Worm (Caenorhabditis elegans): Measurements from ENCODE around the gene ctg-2.

Gene ctg-2

ce11 chrII:8554568-8554967 lies 39.7 kb downstream of the ctg-2 start:
- no peak for TF ChIP-seq nhr-6 (tag; optimal IDR thresholded peaks at IDR 0.05)
- no peak for TF ChIP-seq blmp-1 (tag; optimal IDR thresholded peaks at IDR 0.05; ENCODE audit: insufficient read depth)
- no peak for TF ChIP-seq crh-2 (tag; optimal IDR thresholded peaks at IDR 0.05)
- TF ChIP-seq ztf-11 (tag; optimal IDR thresholded peaks at IDR 0.05) = no peak

ce11 chrII:8556166-8556565 lies 41.3 kb downstream of the ctg-2 start, which contains the start of gene glb-27:
glb-27 (minus strand) TSS chrII:8556266.
- TF ChIP-seq sem-4 (tag; optimal IDR thresholded peaks at IDR 0.05) = no peak
- no peak for TF ChIP-seq R02D3.7 (tag; optimal IDR thresholded peaks at IDR 0.05)
- TF ChIP-seq mbf-1 (tag; optimal IDR thresholded peaks at IDR 0.05) = no peak
- no peak for TF ChIP-seq gmeb-1 (tag; optimal IDR thresholded peaks at IDR 0.05)
- TF ChIP-seq unc-62 (GFP tag; optimal IDR thresholded peaks at IDR 0.05) = no peak
- TF ChIP-seq nhr-25 (tag; optimal IDR thresholded peaks at IDR 0.05) = no peak

- TF ChIP-seq ama-1 (optimal IDR thresholded peaks at IDR 0.05) = no peak
- peak in 1 of 2 experiments; percentile 41 for TF ChIP-seq lsy-2 (tag; optimal IDR thresholded peaks at IDR 0.05)
- no peak for TF ChIP-seq fos-1 (tag; optimal IDR thresholded peaks at IDR 0.05)
Measured at ce11 chrII:8559188-8559587, 44.3 kb downstream of the ctg-2 start.

- TF ChIP-seq mbf-1 (tag; optimal IDR thresholded peaks at IDR 0.05) (no peak), sma-3 (GFP tag; optimal IDR thresholded peaks at IDR 0.05) (peak; percentile 100), ceh-82 (tag; optimal IDR thresholded peaks at IDR 0.05) (peak; percentile 92), sma-9 (GFP tag; optimal IDR thresholded peaks at IDR 0.05) (peak; percentile 99), sma-9 (tag; optimal IDR thresholded peaks at IDR 0.05) (no peak), ama-1 (optimal IDR thresholded peaks at IDR 0.05) (peak; percentile 89), mdl-1 (tag; optimal IDR thresholded peaks at IDR 0.05) (peak; percentile 93 to 99), sem-4 (tag; optimal IDR thresholded peaks at IDR 0.05) (peak; percentile 99), blmp-1 (tag; optimal IDR thresholded peaks at IDR 0.05; ENCODE audit: insufficient read depth) (peak; percentile 97), C34F6.9 (tag; optimal IDR thresholded peaks at IDR 0.05) (peak; percentile 100), lin-13 (GFP tag; optimal IDR thresholded peaks at IDR 0.05) (peak; percentile 99), crh-2 (tag; optimal IDR thresholded peaks at IDR 0.05) (peak; percentile 100), F13H6.1 (tag; optimal IDR thresholded peaks at IDR 0.05) (peak; percentile 99), skn-1 (tag; optimal IDR thresholded peaks at IDR 0.05) (peak; percentile 94), R02D3.7 (tag; optimal IDR thresholded peaks at IDR 0.05) (peak; percentile 68), unc-39 (tag; optimal IDR thresholded peaks at IDR 0.05) (peak; percentile 88), nhr-77 (tag; optimal IDR thresholded peaks at IDR 0.05) (peak; percentile 89), elt-1 (tag; optimal IDR thresholded peaks at IDR 0.05) (no peak), egl-27 (tag; optimal IDR thresholded peaks at IDR 0.05) (peak; percentile 98), ZK546.5 (tag; optimal IDR thresholded peaks at IDR 0.05) (peak; percentile 93), ceh-16 (tag; optimal IDR thresholded peaks at IDR 0.05) (peak; percentile 99), unc-55 (GFP tag; optimal IDR thresholded peaks at IDR 0.05) (peak; percentile 100), lsy-2 (tag; optimal IDR thresholded peaks at IDR 0.05) (peak; percentile 94 to 98), ztf-11 (tag; optimal IDR thresholded peaks at IDR 0.05) (peak; percentile 37), lin-11 (tag; optimal IDR thresholded peaks at IDR 0.05) (peak; percentile 100), aly-2 (tag; optimal IDR thresholded peaks at IDR 0.05) (no peak), nhr-129 (tag; optimal IDR thresholded peaks at IDR 0.05) (peak; percentile 99), nhr-10 (tag; optimal IDR thresholded peaks at IDR 0.05) (peak; percentile 92), snpc-4 (tag; optimal IDR thresholded peaks at IDR 0.05) (peak; percentile 93), nhr-21 (tag; optimal IDR thresholded peaks at IDR 0.05) (peak; percentile 99), unc-62 (GFP tag; optimal IDR thresholded peaks at IDR 0.05) (peak; percentile 92), zag-1 (tag; optimal IDR thresholded peaks at IDR 0.05) (peak; percentile 99), nhr-12 (tag; optimal IDR thresholded peaks at IDR 0.05) (peak; percentile 65), mab-5 (tag; optimal IDR thresholded peaks at IDR 0.05) (peak; percentile 97), ztf-4 (tag; optimal IDR thresholded peaks at IDR 0.05) (peak; percentile 99), alr-1 (tag; optimal IDR thresholded peaks at IDR 0.05) (no peak), elt-3 (tag; optimal IDR thresholded peaks at IDR 0.05) (no peak), nhr-23 (tag; optimal IDR thresholded peaks at IDR 0.05) (no peak), Y55F3AM.14 (GFP tag; optimal IDR thresholded peaks at IDR 0.05) (peak; percentile 96), ztf-1 (GFP tag; conservative IDR thresholded peaks at IDR 0.05) (no peak), nhr-25 (tag; optimal IDR thresholded peaks at IDR 0.05) (peak; percentile 99), gmeb-1 (tag; optimal IDR thresholded peaks at IDR 0.05) (peak; percentile 98), nhr-237 (tag; optimal IDR thresholded peaks at IDR 0.05) (peak; percentile 77), fos-1 (tag; optimal IDR thresholded peaks at IDR 0.05) (peak; percentile 99), nhr-11 (tag; optimal IDR thresholded peaks at IDR 0.05) (peak; percentile 22), dmd-4 (tag; optimal IDR thresholded peaks at IDR 0.05) (no peak), nhr-6 (tag; optimal IDR thresholded peaks at IDR 0.05) (peak; percentile 99)
Measured at ce11 chrII:8561227-8561626, 46.4 kb downstream of the ctg-2 start, which contains the start of gene iff-2. iff-2 (minus strand) TSS chrII:8561367.

All from whole organism, L2 larva.